Worm (Caenorhabditis elegans): ENCODE results near the gene srj-18.

The srj-18 gene

ce11 chrV:2761470-2761869 is 12.7 kb upstream of the srj-18 start:
- TF ChIP-seq tbx-37 (GFP tag; conservative IDR thresholded peaks at IDR 0.05) (no peak), tbx-11 (GFP tag; IDR thresholded peaks at IDR 0.05) (0 out of 2 replicates have a peak, but pooled peaks have one; percentile 35)

ce11 chrV:2763105-2763504 is 11.0 kb upstream of the srj-18 start, which contains the start of gene R05D8.7:
TSS of gene R05D8.7 (minus strand) at chrV:2763208.
- TF ChIP-seq ceh-13 (GFP tag; optimal IDR thresholded peaks at IDR 0.05) (no peak), tra-4 (tag; optimal IDR thresholded peaks at IDR 0.05) (no peak), scrt-1 (GFP tag; IDR thresholded peaks at IDR 0.05) (no peak), B0310.2 (tag; optimal IDR thresholded peaks at IDR 0.05) (no peak), F13C5.2 (tag; optimal IDR thresholded peaks at IDR 0.05) (no peak), tbx-37 (GFP tag; conservative IDR thresholded peaks at IDR 0.05) (no peak), hmbx-1 (tag; optimal IDR thresholded peaks at IDR 0.05) (no peak), sea-1 (GFP tag; conservative IDR thresholded peaks at IDR 0.05) (no peak), pes-1 (GFP tag; IDR thresholded peaks at IDR 0.05) (no peak), hnd-1 (tag; optimal IDR thresholded peaks at IDR 0.05) (no peak), aly-1 (tag; optimal IDR thresholded peaks at IDR 0.05) (no peak), hmg-4 (GFP tag; optimal IDR thresholded peaks at IDR 0.05) (no peak), flt-1 (GFP tag; IDR thresholded peaks at IDR 0.05) (no peak), ceh-36 (tag; optimal IDR thresholded peaks at IDR 0.05) (no peak)

- no peak for TF ChIP-seq tbx-11 (GFP tag; IDR thresholded peaks at IDR 0.05)
- no peak for TF ChIP-seq ama-1 (optimal IDR thresholded peaks at IDR 0.05)
- no peak for TF ChIP-seq F13C5.2 (tag; optimal IDR thresholded peaks at IDR 0.05)
- no peak for TF ChIP-seq hmbx-1 (tag; optimal IDR thresholded peaks at IDR 0.05)
- TF ChIP-seq pes-1 (GFP tag; IDR thresholded peaks at IDR 0.05) = no peak
These were observed 9.1 kb upstream of the srj-18 start, which contains the start of gene dhs-14 for ce11 chrV:2765052-2765451. TSS of gene dhs-14 (minus strand) at chrV:2765200.

ce11 chrV:2767465-2767864 is 6.7 kb upstream of the srj-18 start, which contains the start of gene R05D8.9:
TSS of gene R05D8.9 (minus strand) at chrV:2767565.
- TF ChIP-seq tbx-37 (GFP tag; conservative IDR thresholded peaks at IDR 0.05) = no peak
- TF ChIP-seq pes-1 (GFP tag; IDR thresholded peaks at IDR 0.05) = no peak
- TF ChIP-seq flt-1 (GFP tag; IDR thresholded peaks at IDR 0.05) = no peak
- no peak for TF ChIP-seq scrt-1 (GFP tag; IDR thresholded peaks at IDR 0.05)
- no peak for TF ChIP-seq ceh-13 (GFP tag; optimal IDR thresholded peaks at IDR 0.05)
- TF ChIP-seq sea-1 (GFP tag; conservative IDR thresholded peaks at IDR 0.05) = no peak
- no peak for TF ChIP-seq aly-1 (tag; optimal IDR thresholded peaks at IDR 0.05)
- no peak for TF ChIP-seq B0310.2 (tag; optimal IDR thresholded peaks at IDR 0.05)
- TF ChIP-seq ets-7 (tag; optimal IDR thresholded peaks at IDR 0.05) = no peak
- TF ChIP-seq ama-1 (optimal IDR thresholded peaks at IDR 0.05) = no peak
- TF ChIP-seq hnd-1 (tag; optimal IDR thresholded peaks at IDR 0.05) = no peak
- no peak for TF ChIP-seq hmbx-1 (tag; optimal IDR thresholded peaks at IDR 0.05)
- TF ChIP-seq ceh-36 (tag; optimal IDR thresholded peaks at IDR 0.05) = no peak
- no peak for TF ChIP-seq F13C5.2 (tag; optimal IDR thresholded peaks at IDR 0.05)

- TF ChIP-seq aly-1 (tag; optimal IDR thresholded peaks at IDR 0.05) = no peak
These were observed 4.4 kb upstream of the srj-18 start, which contains the start of gene dhs-15 for ce11 chrV:2769754-2770153. TSS of gene dhs-15 (minus strand) at chrV:2769854.

- no peak for TF ChIP-seq ama-1 (optimal IDR thresholded peaks at IDR 0.05)
- TF ChIP-seq F13C5.2 (tag; optimal IDR thresholded peaks at IDR 0.05) = no peak
- TF ChIP-seq ets-7 (tag; optimal IDR thresholded peaks at IDR 0.05) = no peak
These were observed 2.6 kb upstream of the srj-18 start, which contains the start of gene srh-56 for ce11 chrV:2771560-2771959. TSS of gene srh-56 (plus strand) at chrV:2771860.

- no peak for TF ChIP-seq pes-1 (GFP tag; IDR thresholded peaks at IDR 0.05)
- TF ChIP-seq hnd-1 (tag; optimal IDR thresholded peaks at IDR 0.05) = no peak
- no peak for TF ChIP-seq tbx-37 (GFP tag; conservative IDR thresholded peaks at IDR 0.05)
- no peak for TF ChIP-seq F13C5.2 (tag; optimal IDR thresholded peaks at IDR 0.05)
- TF ChIP-seq B0310.2 (tag; optimal IDR thresholded peaks at IDR 0.05) = no peak
- TF ChIP-seq ets-7 (tag; optimal IDR thresholded peaks at IDR 0.05) = no peak
- TF ChIP-seq hmbx-1 (tag; optimal IDR thresholded peaks at IDR 0.05) = no peak
- TF ChIP-seq tra-4 (tag; optimal IDR thresholded peaks at IDR 0.05) = no peak
- TF ChIP-seq ama-1 (optimal IDR thresholded peaks at IDR 0.05) = no peak
- TF ChIP-seq scrt-1 (GFP tag; IDR thresholded peaks at IDR 0.05) = no peak
- TF ChIP-seq hmg-4 (GFP tag; optimal IDR thresholded peaks at IDR 0.05) = no peak
These were observed 6.6 kb downstream of the srj-18 start, which contains the start of gene R05D8.11 for ce11 chrV:2780786-2781185. TSS of gene R05D8.11 (minus strand) at chrV:2780886.

- TF ChIP-seq hmbx-1 (tag; optimal IDR thresholded peaks at IDR 0.05) = no peak
- no peak for TF ChIP-seq tbx-37 (GFP tag; conservative IDR thresholded peaks at IDR 0.05)
- TF ChIP-seq scrt-1 (GFP tag; IDR thresholded peaks at IDR 0.05) = no peak
- no peak for TF ChIP-seq ceh-36 (tag; optimal IDR thresholded peaks at IDR 0.05)
- TF ChIP-seq ceh-13 (GFP tag; optimal IDR thresholded peaks at IDR 0.05) = no peak
- no peak for TF ChIP-seq tbx-11 (GFP tag; IDR thresholded peaks at IDR 0.05)
- no peak for TF ChIP-seq hnd-1 (tag; optimal IDR thresholded peaks at IDR 0.05)
- no peak for TF ChIP-seq sea-1 (GFP tag; conservative IDR thresholded peaks at IDR 0.05)
- no peak for TF ChIP-seq tra-4 (tag; optimal IDR thresholded peaks at IDR 0.05)
- no peak for TF ChIP-seq hmg-4 (GFP tag; optimal IDR thresholded peaks at IDR 0.05)
- TF ChIP-seq aly-1 (tag; optimal IDR thresholded peaks at IDR 0.05) = no peak
- TF ChIP-seq ets-7 (tag; optimal IDR thresholded peaks at IDR 0.05) = no peak
- TF ChIP-seq ama-1 (optimal IDR thresholded peaks at IDR 0.05) = no peak
- TF ChIP-seq B0310.2 (tag; optimal IDR thresholded peaks at IDR 0.05) = no peak
These were observed 18.8 kb downstream of the srj-18 start for ce11 chrV:2792958-2793357.

ce11 chrV:2795998-2796397 is 21.9 kb downstream of the srj-18 start, which contains the start of gene F54E2.2:
TSS of gene F54E2.2 (plus strand) at chrV:2796298.
- TF ChIP-seq ama-1 (optimal IDR thresholded peaks at IDR 0.05) = no peak
- TF ChIP-seq B0310.2 (tag; optimal IDR thresholded peaks at IDR 0.05) = no peak
- TF ChIP-seq ceh-13 (GFP tag; optimal IDR thresholded peaks at IDR 0.05) = no peak

Measured in whole organism, early embryonic.